Fruit fly (Drosophila melanogaster) whole organism, embryonic: Measurements from ENCODE around the gene Mis12.

ENCODE experiments used
- ATbp ChIP-seq: fragments of 200-800 bp; sonication (Bioruptor generic); optimal IDR thresholded peaks from 2 replicates; lab custom pipeline; 2017; ENCODE audit warnings: missing biosample characterization, mild to moderate bottlenecking, missing genetic modification characterization, missing genetic modification reagents
- Aef1 ChIP-seq: fragments of 200-800 bp; sonication (Bioruptor generic); IDR thresholded peaks from 3 replicates; pipeline ENCODE4 v1.3.6; 2022; ENCODE audit warnings: missing biosample characterization, missing genetic modification characterization
- B-H1 ChIP-seq: fragments of 200-800 bp; sonication (Bioruptor generic); IDR thresholded peaks from 3 replicates; pipeline ENCODE4 v1.3.6; 2022; ENCODE audit warnings: missing biosample characterization, missing genetic modification characterization
- Blimp-1 ChIP-seq: fragments of 200-800 bp; sonication (Bioruptor generic); optimal IDR thresholded peaks from 3 replicates; lab custom pipeline; 2018; ENCODE audit warnings: missing biosample characterization, missing genetic modification characterization, mild to moderate bottlenecking, moderate library complexity, missing genetic modification reagents
- CG10209 ChIP-seq: fragments of 200-800 bp; sonication (Bioruptor generic); optimal IDR thresholded peaks from 3 replicates; lab custom pipeline; 2017; ENCODE audit warnings: missing biosample characterization, mild to moderate bottlenecking, missing genetic modification characterization, missing genetic modification reagents
- CG10267 ChIP-seq: fragments of 200-800 bp; sonication (Bioruptor generic); optimal IDR thresholded peaks from 2 replicates; lab custom pipeline; 2018; ENCODE audit warnings: missing biosample characterization, mild to moderate bottlenecking, missing genetic modification characterization, moderate library complexity
- CG10979 ChIP-seq: fragments of 200-800 bp; sonication (Bioruptor generic); optimal IDR thresholded peaks from 2 replicates; lab custom pipeline; 2018; ENCODE audit warnings: missing biosample characterization, mild to moderate bottlenecking, missing genetic modification characterization, moderate library complexity
- CG12299 ChIP-seq: fragments of 200-800 bp; sonication (Bioruptor generic); optimal IDR thresholded peaks from 2 replicates; lab custom pipeline; 2018; ENCODE audit warnings: missing biosample characterization, mild to moderate bottlenecking, missing genetic modification characterization
- CG1233 ChIP-seq: fragments of 200-800 bp; sonication (Bioruptor generic); optimal IDR thresholded peaks from 4 replicates; lab custom pipeline; 2018; ENCODE audit warnings: missing biosample characterization, mild to moderate bottlenecking, missing genetic modification characterization
- CG14860 ChIP-seq: fragments of 200-800 bp; sonication (Bioruptor generic); IDR thresholded peaks from 3 replicates; pipeline ENCODE4 v1.3.6; 2022; ENCODE audit warnings: missing biosample characterization, missing genetic modification characterization; ENCODE audit not compliant: partially characterized antibody
- CG15514 ChIP-seq: fragments of 200-800 bp; sonication (Bioruptor generic); optimal IDR thresholded peaks from 3 replicates; lab custom pipeline; 2017; ENCODE audit warnings: missing biosample characterization, missing genetic modification characterization, mild to moderate bottlenecking, moderate library complexity, missing genetic modification reagents
- CG16779 ChIP-seq: fragments of 200-800 bp; sonication (Bioruptor generic); IDR thresholded peaks from 2 replicates; pipeline ENCODE4 v1.3.6; 2022; ENCODE audit warnings: missing biosample characterization, missing genetic modification characterization
- CG32767 ChIP-seq: fragments of 200-800 bp; sonication (Bioruptor generic); IDR thresholded peaks from 2 replicates; pipeline ENCODE4 v1.3.6; 2022; ENCODE audit warnings: missing biosample characterization, missing genetic modification characterization
- CG33557 ChIP-seq: fragments of 200-800 bp; sonication (Bioruptor generic); optimal IDR thresholded peaks from 2 replicates; lab custom pipeline; 2019; ENCODE audit warnings: missing biosample characterization, mild to moderate bottlenecking, missing genetic modification characterization, moderate library complexity
- CG4404 ChIP-seq: fragments of 200-800 bp; sonication (Bioruptor generic); IDR thresholded peaks from 2 replicates; pipeline ENCODE4 v1.3.6; 2022; ENCODE audit warnings: missing biosample characterization, missing genetic modification characterization
- CG8089 ChIP-seq: fragments of 200-800 bp; sonication (Bioruptor generic); optimal IDR thresholded peaks from 3 replicates; lab custom pipeline; 2016; ENCODE audit warnings: missing biosample characterization, missing genetic modification characterization
- CG8765 ChIP-seq: fragments of 200-800 bp; sonication (Bioruptor generic); IDR thresholded peaks from 2 replicates; pipeline ENCODE4 v1.3.6; 2022; ENCODE audit warnings: missing biosample characterization, missing genetic modification characterization
- Dip3 ChIP-seq: fragments of 200-800 bp; sonication (Bioruptor generic); optimal IDR thresholded peaks from 3 replicates; lab custom pipeline; 2016; ENCODE audit warnings: missing biosample characterization, missing genetic modification characterization
- Doc2 ChIP-seq: fragments of 200-800 bp; sonication (Bioruptor generic); IDR thresholded peaks from 2 replicates; pipeline ENCODE4 v1.3.6; 2022; ENCODE audit warnings: missing biosample characterization, missing genetic modification characterization
- Dref ChIP-seq: fragments of 200-800 bp; sonication (Bioruptor generic); IDR thresholded peaks from 2 replicates; pipeline ENCODE4 v1.3.6; 2022; ENCODE audit warnings: missing biosample characterization, missing genetic modification characterization
- Ets65A ChIP-seq: fragments of 200-800 bp; sonication (Bioruptor generic); peaks from one replicate; lab custom pipeline; 2016; ENCODE audit warnings: missing biosample characterization, missing genetic modification characterization
- HLHmδ ChIP-seq: fragments of 200-800 bp; sonication (Bioruptor generic); optimal IDR thresholded peaks from 2 replicates; lab custom pipeline; 2018; ENCODE audit warnings: missing biosample characterization, mild to moderate bottlenecking, missing genetic modification characterization, moderate library complexity
- Lpt ChIP-seq: fragments of >200 bp; optimal IDR thresholded peaks from 2 replicates; lab custom pipeline; 2018; ENCODE audit warnings: missing biosample characterization, missing genetic modification characterization
- MESR4 ChIP-seq: fragments of 200-800 bp; sonication (Bioruptor generic); optimal IDR thresholded peaks from 2 replicates; lab custom pipeline; 2018; ENCODE audit warnings: missing biosample characterization, mild to moderate bottlenecking, missing genetic modification characterization, moderate library complexity
- Meics ChIP-seq: fragments of 200-800 bp; sonication (Bioruptor generic); optimal IDR thresholded peaks from 2 replicates; lab custom pipeline; 2017; ENCODE audit warnings: missing biosample characterization, mild to moderate bottlenecking, missing genetic modification characterization
- Nf-YB ChIP-seq: fragments of 200-800 bp; sonication (Bioruptor generic); optimal IDR thresholded peaks from 3 replicates; lab custom pipeline; 2019; ENCODE audit warnings: missing biosample characterization, mild to moderate bottlenecking, missing genetic modification characterization, moderate library complexity
- Oaz ChIP-seq: fragments of 200-800 bp; sonication (Bioruptor generic); IDR thresholded peaks from 2 replicates; pipeline ENCODE4 v1.3.6; 2022; ENCODE audit warnings: missing biosample characterization, missing genetic modification characterization
- Rx ChIP-seq: fragments of 200-800 bp; sonication (Bioruptor generic); IDR thresholded peaks from 2 replicates; pipeline ENCODE4 v1.3.6; 2022; ENCODE audit warnings: missing biosample characterization, missing genetic modification characterization
- Sox100B ChIP-seq: fragments of 200-800 bp; sonication (Bioruptor generic); optimal IDR thresholded peaks from 3 replicates; lab custom pipeline; 2018; ENCODE audit warnings: missing biosample characterization, mild to moderate bottlenecking, missing genetic modification characterization
- Tbp ChIP-seq: fragments of >200 bp; optimal IDR thresholded peaks from 2 replicates; lab custom pipeline; 2018; ENCODE audit warnings: missing biosample characterization, missing genetic modification characterization
- Xrp1 ChIP-seq: fragments of 200-800 bp; sonication (Bioruptor generic); IDR thresholded peaks from 2 replicates; pipeline ENCODE4 v1.3.6; 2022; ENCODE audit warnings: missing biosample characterization, missing genetic modification characterization
- ara ChIP-seq: fragments of 200-800 bp; sonication (Bioruptor generic); IDR thresholded peaks from 2 replicates; pipeline ENCODE4 v1.3.6; 2022; ENCODE audit warnings: missing biosample characterization, missing genetic modification characterization
- ato ChIP-seq: fragments of 200-800 bp; sonication (Bioruptor generic); IDR thresholded peaks from 2 replicates; pipeline ENCODE4 v1.3.6; 2022; ENCODE audit warnings: missing biosample characterization, missing genetic modification characterization; ENCODE audit not compliant: partially characterized antibody
- cg ChIP-seq: fragments of 200-800 bp; sonication (Bioruptor generic); optimal IDR thresholded peaks from 3 replicates; lab custom pipeline; 2019; ENCODE audit warnings: missing biosample characterization, mild to moderate bottlenecking, missing genetic modification characterization, moderate library complexity
- corto ChIP-seq: fragments of 200-800 bp; sonication (Bioruptor generic); optimal IDR thresholded peaks from 2 replicates; lab custom pipeline; 2016; ENCODE audit warnings: missing biosample characterization, mild to moderate bottlenecking, missing genetic modification characterization, moderate library complexity
- croc ChIP-seq: fragments of 200-800 bp; sonication (Bioruptor generic); conservative IDR thresholded peaks from 3 replicates; pipeline ENCODE4 v1.3.6; 2022; ENCODE audit warnings: missing biosample characterization, missing genetic modification characterization
- cwo ChIP-seq: fragments of 200-800 bp; sonication (Bioruptor generic); optimal IDR thresholded peaks from 3 replicates; lab custom pipeline; 2017; ENCODE audit warnings: missing biosample characterization, missing genetic modification characterization, mild to moderate bottlenecking, moderate library complexity, missing genetic modification reagents
- emc ChIP-seq: fragments of 200-800 bp; sonication (Bioruptor generic); optimal IDR thresholded peaks from 2 replicates; lab custom pipeline; 2016; ENCODE audit warnings: missing biosample characterization, missing genetic modification characterization
- fd102C ChIP-seq: fragments of 200-800 bp; sonication (Bioruptor generic); optimal IDR thresholded peaks from 2 replicates; lab custom pipeline; 2018; ENCODE audit warnings: missing biosample characterization, mild to moderate bottlenecking, missing genetic modification characterization, moderate library complexity
- gro ChIP-seq: fragments of 200-800 bp; sonication (Bioruptor generic); optimal IDR thresholded peaks from 2 replicates; lab custom pipeline; 2016; ENCODE audit warnings: missing biosample characterization, missing genetic modification characterization
- kni ChIP-seq: fragments of 200-800 bp; sonication (Bioruptor generic); optimal IDR thresholded peaks from 3 replicates; lab custom pipeline; 2017; ENCODE audit warnings: mild to moderate bottlenecking, missing biosample characterization, missing genetic modification reagents, missing genetic modification characterization
- lbe ChIP-seq: fragments of 200-800 bp; sonication (Bioruptor generic); optimal IDR thresholded peaks from 2 replicates; lab custom pipeline; 2016; ENCODE audit warnings: missing biosample characterization, mild to moderate bottlenecking, missing genetic modification characterization
- nmo ChIP-seq: fragments of 200-800 bp; sonication (Bioruptor generic); optimal IDR thresholded peaks from 2 replicates; lab custom pipeline; 2018; ENCODE audit warnings: missing biosample characterization, mild to moderate bottlenecking, missing genetic modification characterization, moderate library complexity
- pb ChIP-seq: fragments of 200-800 bp; sonication (Bioruptor generic); optimal IDR thresholded peaks from 3 replicates; lab custom pipeline; 2016; ENCODE audit warnings: missing biosample characterization, missing genetic modification characterization
- prd ChIP-seq, 3 experiments: fragments of >200 bp in 2 of 3; fragments of 200-800 bp in 1 of 3; sonication (Bioruptor generic) in 1 of 3; optimal IDR thresholded peaks in 2 of 3; IDR thresholded peaks in 1 of 3; 2 replicates in 2 of 3; 3 replicates in 1 of 3; pipeline versions ENCODE4 v1.3.6 to Lab custom; 2017 to 2022; ENCODE audit warnings: missing biosample characterization in 1 of 3, missing genetic modification characterization in 1 of 3
- shn ChIP-seq: fragments of 200-800 bp; sonication (Bioruptor generic); optimal IDR thresholded peaks from 3 replicates; lab custom pipeline; 2016; ENCODE audit warnings: missing biosample characterization, missing genetic modification characterization
- so ChIP-seq: fragments of 200-800 bp; sonication (Bioruptor generic); IDR thresholded peaks from 3 replicates; pipeline ENCODE4 v1.3.6; 2022; ENCODE audit warnings: missing biosample characterization, missing genetic modification characterization
- sob ChIP-seq: fragments of 200-800 bp; sonication (Bioruptor generic); IDR thresholded peaks from 2 replicates; pipeline ENCODE4 v1.3.6; 2022; ENCODE audit warnings: missing biosample characterization, missing genetic modification characterization
- stc ChIP-seq: fragments of 200-800 bp; sonication (Bioruptor generic); IDR thresholded peaks from 2 replicates; pipeline ENCODE4 v1.3.6; 2022; ENCODE audit warnings: missing biosample characterization, missing genetic modification characterization
- wek ChIP-seq: fragments of 200-800 bp; sonication (Bioruptor generic); optimal IDR thresholded peaks from 3 replicates; lab custom pipeline; 2018; ENCODE audit warnings: missing biosample characterization, mild to moderate bottlenecking, missing genetic modification characterization, moderate library complexity
- zf30C ChIP-seq: fragments of 200-800 bp; sonication (Bioruptor generic); optimal IDR thresholded peaks from 3 replicates; lab custom pipeline; 2018; ENCODE audit warnings: missing biosample characterization, mild to moderate bottlenecking, missing genetic modification characterization

Gene Mis12

dm6 chr3L:6993350-6993749 is 24.5 kb upstream of the Mis12 start:
- no peak for TF ChIP-seq CG14860 (GFP tag; lab: Robert Waterston, UW)
- TF ChIP-seq CG4404 (GFP tag; lab: Robert Waterston, UW): peak; percentile 64
- no peak for TF ChIP-seq CG1233 (GFP tag; lab: Kevin White, UChicago)
- no peak for TF ChIP-seq CG12299 (tag; lab: Kevin White, UChicago)
- TF ChIP-seq Dref (GFP tag; lab: Robert Waterston, UW): no peak
- no peak for TF ChIP-seq Lpt (GFP tag; lab: Kevin White, UChicago)
- no peak for TF ChIP-seq Oaz (GFP tag; lab: Robert Waterston, UW)
- peak; percentile 63 for TF ChIP-seq Ets65A (GFP tag; lab: Kevin White, UChicago)
- TF ChIP-seq shn (GFP tag; lab: Kevin White, UChicago): no peak
- no peak for TF ChIP-seq so (GFP tag; lab: Robert Waterston, UW)
- TF ChIP-seq nmo (GFP tag; lab: Kevin White, UChicago): no peak
- TF ChIP-seq Meics (GFP tag; lab: Kevin White, UChicago): no peak
- TF ChIP-seq pb (GFP tag; lab: Kevin White, UChicago): no peak
- no peak for TF ChIP-seq CG16779 (GFP tag; lab: Robert Waterston, UW)
- TF ChIP-seq Sox100B (GFP tag; lab: Kevin White, UChicago): no peak
- TF ChIP-seq Nf-YB (GFP tag; lab: Kevin White, UChicago): no peak
- no peak for TF ChIP-seq Aef1
- no peak for TF ChIP-seq stc (GFP tag; lab: Robert Waterston, UW)
- TF ChIP-seq Dip3 (GFP tag; lab: Kevin White, UChicago): no peak
- no peak for TF ChIP-seq Doc2 (GFP tag; lab: Robert Waterston, UW)
- TF ChIP-seq kni (GFP tag; lab: Kevin White, UChicago): no peak
- TF ChIP-seq CG10209 (GFP tag; lab: Kevin White, UChicago): no peak
- no peak for TF ChIP-seq HLHmδ
- no peak for TF ChIP-seq CG32767 (GFP tag; lab: Robert Waterston, UW)
- no peak for TF ChIP-seq lbe
- peak; percentile 33; the same call in 1 of the 2 replicates for TF ChIP-seq Xrp1 (GFP tag; lab: Robert Waterston, UW)
- no peak for TF ChIP-seq Blimp-1
- TF ChIP-seq CG33557 (GFP tag; lab: Kevin White, UChicago): no peak
- TF ChIP-seq fd102C (GFP tag; lab: Kevin White, UChicago): no peak
- TF ChIP-seq wek (GFP tag; lab: Kevin White, UChicago): no peak
- no peak for TF ChIP-seq corto (GFP tag; lab: Kevin White, UChicago)
- no peak for TF ChIP-seq CG10267 (tag; lab: Kevin White, UChicago)
- TF ChIP-seq CG10979: peak; percentile 16
- TF ChIP-seq ara (GFP tag; lab: Robert Waterston, UW): 0 out of 2 replicates have a peak, but pooled peaks have one; percentile 33
- no peak for TF ChIP-seq cwo (GFP tag; lab: Kevin White, UChicago)
- no peak for TF ChIP-seq ATbp (GFP tag; lab: Kevin White, UChicago)
- TF ChIP-seq prd (optimal IDR thresholded peaks at IDR 0.05; lab: Kevin White, UChicago): no peak
- peak; percentile 36; the same call in 2 of the 3 replicates for TF ChIP-seq prd (GFP tag; IDR thresholded peaks at IDR 0.05; lab: Robert Waterston, UW)
- no peak for TF ChIP-seq CG15514 (GFP tag; lab: Kevin White, UChicago)
- no peak for TF ChIP-seq cg (GFP tag; lab: Kevin White, UChicago)
- no peak for TF ChIP-seq CG8089
- TF ChIP-seq ato: no peak
- TF ChIP-seq gro: no peak
- 0 out of 2 replicates have a peak, but pooled peaks have one; percentile 13 for TF ChIP-seq CG8765 (GFP tag; lab: Robert Waterston, UW)
- TF ChIP-seq sob (GFP tag; lab: Robert Waterston, UW): no peak
- no peak for TF ChIP-seq emc (GFP tag; lab: Kevin White, UChicago)
- peak; percentile 44 for TF ChIP-seq zf30C (GFP tag; lab: Kevin White, UChicago)
- no peak for TF ChIP-seq B-H1
- TF ChIP-seq MESR4 (GFP tag; lab: Kevin White, UChicago): no peak
- TF ChIP-seq Tbp (GFP tag; lab: Kevin White, UChicago): no peak
- TF ChIP-seq Rx: no peak
- TF ChIP-seq croc (GFP tag; lab: Robert Waterston, UW): 0 out of 3 replicates have a peak, but pooled peaks have one; percentile 19
